Fruit fly (Drosophila melanogaster): Measurements from ENCODE around the gene GluRIIA.
A peak's percentile ranks its signal among the peaks of the same experiment; 100 is the strongest.

Gene GluRIIA

dm6 chr2L:5542944-5543515 is 11.8 kb upstream of the GluRIIA start (continued):
- TF ChIP-seq Opbp (GFP tag; IDR thresholded peaks at IDR 0.05; ENCODE audit: partially characterized antibody), result 0 out of 3 replicates have a peak, but pooled peaks have one; percentile 6
- TF ChIP-seq CG3163 (GFP tag; optimal IDR thresholded peaks at IDR 0.05), result no peak
- peak; percentile 66 for TF ChIP-seq caup (GFP tag; optimal IDR thresholded peaks at IDR 0.05; ENCODE audit: severe bottlenecking)
- TF ChIP-seq CG15601 (tag; optimal IDR thresholded peaks at IDR 0.05), result no peak
- TF ChIP-seq Aef1 (GFP tag; IDR thresholded peaks at IDR 0.05), result no peak; the same call in 2 of the 3 replicates
- peak; percentile 74 for TF ChIP-seq CG18599 (GFP tag; optimal IDR thresholded peaks at IDR 0.05)
- peak; percentile 88 for TF ChIP-seq cg (GFP tag; optimal IDR thresholded peaks at IDR 0.05)
- no peak for TF ChIP-seq wor (GFP tag; IDR thresholded peaks at IDR 0.05)
- peak; percentile 53 for TF ChIP-seq CG9727 (GFP tag; optimal IDR thresholded peaks at IDR 0.05)
- peak; percentile 59 for TF ChIP-seq Awh (GFP tag; IDR thresholded peaks at IDR 0.05)
- peak; percentile 95 for TF ChIP-seq Med (GFP tag)
- TF ChIP-seq CG13424 (tag; optimal IDR thresholded peaks at IDR 0.05), result peak; percentile 49
- TF ChIP-seq E2f1 (GFP tag; IDR thresholded peaks at IDR 0.05), result no peak
- peak; percentile 9 for TF ChIP-seq pnt (GFP tag; optimal IDR thresholded peaks at IDR 0.05)
- no peak for TF ChIP-seq CkIIα-i1 (GFP tag; IDR thresholded peaks at IDR 0.05)
- TF ChIP-seq gsb-n (tag; optimal IDR thresholded peaks at IDR 0.05), result no peak
- peak; percentile 67 for TF ChIP-seq sens (GFP tag)
- TF ChIP-seq CG6813 (GFP tag; optimal IDR thresholded peaks at IDR 0.05), result peak; percentile 61
- 0 out of 2 replicates have a peak, but pooled peaks have one; percentile 47 for TF ChIP-seq NFAT (GFP tag; IDR thresholded peaks at IDR 0.05)
- TF ChIP-seq CG14441 (GFP tag; IDR thresholded peaks at IDR 0.05), result peak; percentile 65
- TF ChIP-seq otp (GFP tag; IDR thresholded peaks at IDR 0.05), result 0 out of 3 replicates have a peak, but pooled peaks have one; percentile 18
- TF ChIP-seq CG13296 (GFP tag; optimal IDR thresholded peaks at IDR 0.05), result peak; percentile 26
- TF ChIP-seq Trl (optimal IDR thresholded peaks at IDR 0.05), result peak; percentile 81 to 90
- peak; percentile 49 for TF ChIP-seq Trl (GFP tag; optimal IDR thresholded peaks at IDR 0.05)
- peak; percentile 69 for TF ChIP-seq Ptx1 (GFP tag; IDR thresholded peaks at IDR 0.05)
- peak; percentile 53 for TF ChIP-seq bcd (GFP tag; optimal IDR thresholded peaks at IDR 0.05)
- TF ChIP-seq Deaf1 (tag; optimal IDR thresholded peaks at IDR 0.05), result peak; percentile 66
- TF ChIP-seq CG9876 (GFP tag; optimal IDR thresholded peaks at IDR 0.05), result peak; percentile 39
- peak; percentile 50 for TF ChIP-seq Hr3 (GFP tag; optimal IDR thresholded peaks at IDR 0.05)
- TF ChIP-seq Rx (GFP tag; IDR thresholded peaks at IDR 0.05), result no peak
- TF ChIP-seq CG4820 (GFP tag; optimal IDR thresholded peaks at IDR 0.05), result no peak
- peak; percentile 82 for TF ChIP-seq row (GFP tag; IDR thresholded peaks at IDR 0.05)
- TF ChIP-seq fru (optimal IDR thresholded peaks at IDR 0.05), result no peak
- TF ChIP-seq H2.0 (GFP tag; IDR thresholded peaks at IDR 0.05), result peak; percentile 42; the same call in 1 of the 2 replicates
- TF ChIP-seq CG18764 (GFP tag; optimal IDR thresholded peaks at IDR 0.05), result no peak
- peak; percentile 70 for TF ChIP-seq her (GFP tag; optimal IDR thresholded peaks at IDR 0.05)
- TF ChIP-seq grau (tag; optimal IDR thresholded peaks at IDR 0.05), result peak; percentile 63
- no peak for TF ChIP-seq Dfd (GFP tag; optimal IDR thresholded peaks at IDR 0.05)
- no peak for TF ChIP-seq dmrt11E (tag; optimal IDR thresholded peaks at IDR 0.05)
- peak; percentile 44 for TF ChIP-seq psq (GFP tag; optimal IDR thresholded peaks at IDR 0.05)
- peak; percentile 31; the same call in 1 of the 3 replicates for TF ChIP-seq CG7357 (GFP tag; IDR thresholded peaks at IDR 0.05)
- TF ChIP-seq Ets65A (GFP tag), result peak; percentile 78
- peak; percentile 44 for TF ChIP-seq Side (GFP tag; optimal IDR thresholded peaks at IDR 0.05)
- peak; percentile 15 for TF ChIP-seq fu2 (GFP tag; optimal IDR thresholded peaks at IDR 0.05)
- TF ChIP-seq Xbp1 (GFP tag; optimal IDR thresholded peaks at IDR 0.05), result peak; percentile 42
- peak; percentile 39 for TF ChIP-seq Dek (tag; optimal IDR thresholded peaks at IDR 0.05)
- peak; percentile 36; the same call in 1 of the 3 replicates for TF ChIP-seq gce (GFP tag; IDR thresholded peaks at IDR 0.05)
- TF ChIP-seq HLH3B (GFP tag; IDR thresholded peaks at IDR 0.05), result 0 out of 2 replicates have a peak, but pooled peaks have one; percentile 42
- TF ChIP-seq cas (GFP tag; IDR thresholded peaks at IDR 0.05), result peak; percentile 36; the same call in 1 of the 2 replicates
- peak; percentile 46; the same call in 1 of the 2 replicates for TF ChIP-seq gsb (GFP tag; IDR thresholded peaks at IDR 0.05)
- peak; percentile 61 for TF ChIP-seq CG3281 (GFP tag; optimal IDR thresholded peaks at IDR 0.05)
